Worm (Caenorhabditis elegans): ENCODE data around the gene fax-1.

The fax-1 gene

ce11 chrX:3152361-3152760 lies 46.8 kb downstream of the fax-1 start, which contains the start of gene bbln-1:
bbln-1 (minus strand) TSS chrX:3152461.
- TF ChIP-seq hmg-20 (GFP tag; IDR thresholded peaks at IDR 0.05) = no peak
- TF ChIP-seq madf-3 (GFP tag; IDR thresholded peaks at IDR 0.05) = no peak
- no peak for TF ChIP-seq Y53F4B.3 (GFP tag; IDR thresholded peaks at IDR 0.05)
- TF ChIP-seq B0019.2 (GFP tag; conservative IDR thresholded peaks at IDR 0.05) = no peak
- no peak for TF ChIP-seq rec-8 (tag; optimal IDR thresholded peaks at IDR 0.05)
- TF ChIP-seq mcd-1 (GFP tag; IDR thresholded peaks at IDR 0.05) = no peak
- TF ChIP-seq ccch-3 (GFP tag; optimal IDR thresholded peaks at IDR 0.05) = no peak
- TF ChIP-seq hmg-1.2 (GFP tag; IDR thresholded peaks at IDR 0.05) = no peak
- no peak for TF ChIP-seq let-526 (GFP tag; IDR thresholded peaks at IDR 0.05)
- TF ChIP-seq dpl-1 (GFP tag; optimal IDR thresholded peaks at IDR 0.05) = no peak
